Worm (Caenorhabditis elegans): ENCODE measurements around the gene gid-8.

The gid-8 gene

ce11 chrV:1456614-1457013 is 10.9 kb upstream of the gid-8 start:
- TF ChIP-seq nhr-67 (tag; optimal IDR thresholded peaks at IDR 0.05) (no peak), elt-2 (tag; optimal IDR thresholded peaks at IDR 0.05) (peak; percentile 82), skn-1 (tag; optimal IDR thresholded peaks at IDR 0.05) (no peak), lin-39 (tag; optimal IDR thresholded peaks at IDR 0.05) (no peak), nhr-23 (tag; optimal IDR thresholded peaks at IDR 0.05) (no peak), nhr-76 (tag; optimal IDR thresholded peaks at IDR 0.05) (no peak), lsy-12 (tag; optimal IDR thresholded peaks at IDR 0.05) (no peak), elt-3 (tag; optimal IDR thresholded peaks at IDR 0.05) (no peak), ceh-28 (tag; optimal IDR thresholded peaks at IDR 0.05) (peak; percentile 20), pha-4 (tag; optimal IDR thresholded peaks at IDR 0.05) (peak; percentile 64), nhr-12 (tag; optimal IDR thresholded peaks at IDR 0.05) (no peak), elt-1 (tag; optimal IDR thresholded peaks at IDR 0.05) (no peak), pqm-1 (tag; optimal IDR thresholded peaks at IDR 0.05) (peak; percentile 98), jun-1 (tag; optimal IDR thresholded peaks at IDR 0.05) (peak; percentile 72), fkh-2 (tag; optimal IDR thresholded peaks at IDR 0.05) (no peak), ceh-16 (tag; optimal IDR thresholded peaks at IDR 0.05) (no peak), tbx-2 (tag; optimal IDR thresholded peaks at IDR 0.05) (no peak), daf-12 (tag; optimal IDR thresholded peaks at IDR 0.05) (no peak)

ce11 chrV:1459374-1459926 is 8.1 kb upstream of the gid-8 start:
- TF ChIP-seq pqm-1 (tag; optimal IDR thresholded peaks at IDR 0.05) = peak; percentile 96
- TF ChIP-seq pha-4 (tag; optimal IDR thresholded peaks at IDR 0.05) = peak; percentile 67
- no peak for TF ChIP-seq daf-12 (tag; optimal IDR thresholded peaks at IDR 0.05)
- peak; percentile 64 for TF ChIP-seq jun-1 (tag; optimal IDR thresholded peaks at IDR 0.05)
- TF ChIP-seq fkh-2 (tag; optimal IDR thresholded peaks at IDR 0.05) = no peak
- TF ChIP-seq elt-2 (tag; optimal IDR thresholded peaks at IDR 0.05) = peak; percentile 85

DNA sequence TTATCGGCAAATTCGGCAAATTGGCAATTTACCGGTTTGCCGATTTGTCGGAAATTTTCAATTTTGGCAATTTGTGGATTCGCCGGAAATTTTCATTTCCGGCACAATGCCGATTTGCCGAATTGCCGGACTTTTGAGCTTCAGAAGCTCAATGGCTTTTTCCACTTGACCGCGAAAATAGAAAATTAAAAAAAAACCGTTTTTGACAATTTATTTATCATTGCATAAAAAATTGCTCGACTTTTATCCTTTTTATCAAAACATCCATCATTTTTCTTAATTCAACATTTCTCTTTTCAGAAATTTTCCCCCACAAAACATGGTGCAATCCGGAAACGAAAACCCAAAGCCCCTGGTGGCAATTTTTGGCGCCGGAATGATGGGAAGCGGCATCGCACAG is 7.5 kb upstream of the gid-8 start, which contains the start of gene hacd-1:
Gene hacd-1 (plus strand): TSS at position 301 of the 400 bp plus-strand sequence.
- no peak for TF ChIP-seq elt-2 (tag; optimal IDR thresholded peaks at IDR 0.05)
- no peak for TF ChIP-seq nhr-25 (tag; optimal IDR thresholded peaks at IDR 0.05)
- TF ChIP-seq aly-2 (tag; optimal IDR thresholded peaks at IDR 0.05) = no peak
- no peak for TF ChIP-seq ztf-4 (tag; optimal IDR thresholded peaks at IDR 0.05)
- TF ChIP-seq mdl-1 (tag; optimal IDR thresholded peaks at IDR 0.05) = no peak

- no peak for TF ChIP-seq hmg-11 (tag; optimal IDR thresholded peaks at IDR 0.05)
- no peak for TF ChIP-seq mml-1 (tag; optimal IDR thresholded peaks at IDR 0.05)
- peak; percentile 53 for TF ChIP-seq elt-2 (tag; optimal IDR thresholded peaks at IDR 0.05)
- TF ChIP-seq pqm-1 (tag; optimal IDR thresholded peaks at IDR 0.05) = peak; percentile 20
- no peak for TF ChIP-seq nhr-76 (tag; optimal IDR thresholded peaks at IDR 0.05)
- no peak for TF ChIP-seq ceh-16 (tag; optimal IDR thresholded peaks at IDR 0.05)
These were observed 3.0 kb upstream of the gid-8 start, which contains the start of the genes fpn-1.2 and pqn-54 for ce11 chrV:1464543-1465040. Gene fpn-1.2 (minus strand): TSS chrV:1464699. Gene pqn-54 (plus strand): TSS chrV:1464990.

ce11 chrV:1465932-1466331 is 1.6 kb upstream of the gid-8 start:
- TF ChIP-seq sea-2 (GFP tag; optimal IDR thresholded peaks at IDR 0.05) = no peak
- no peak for TF ChIP-seq nhr-237 (tag; optimal IDR thresholded peaks at IDR 0.05)
- no peak for TF ChIP-seq lin-15B (tag; optimal IDR thresholded peaks at IDR 0.05)
- no peak for TF ChIP-seq lin-39 (tag; optimal IDR thresholded peaks at IDR 0.05)
- TF ChIP-seq nfya-1 (tag; optimal IDR thresholded peaks at IDR 0.05; ENCODE audit: insufficient read depth) = no peak
- no peak for TF ChIP-seq skn-1 (tag; optimal IDR thresholded peaks at IDR 0.05)
- no peak for TF ChIP-seq egl-5 (tag; optimal IDR thresholded peaks at IDR 0.05)
- TF ChIP-seq fkh-10 (GFP tag; optimal IDR thresholded peaks at IDR 0.05) = no peak

DNA sequence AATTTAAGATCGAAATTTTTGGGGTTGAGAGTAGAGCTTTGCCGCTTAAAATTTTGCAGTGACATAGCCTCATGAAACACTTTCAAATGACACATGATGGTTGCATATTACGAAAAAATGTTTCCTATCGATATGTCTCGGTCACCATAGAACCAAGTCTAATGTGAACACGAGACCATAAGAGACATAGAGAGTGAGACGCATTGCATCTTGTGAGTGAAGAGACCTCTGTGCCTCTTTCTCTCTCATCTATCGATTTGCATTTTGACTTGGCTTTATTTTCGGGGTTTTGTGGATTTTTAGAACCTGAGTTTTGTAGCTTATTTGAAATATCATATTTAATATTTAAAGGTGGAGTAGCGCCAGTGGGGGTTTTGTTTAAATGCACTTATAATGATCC is 595 bp upstream of the gid-8 start:
- TF ChIP-seq hmg-11 (tag; optimal IDR thresholded peaks at IDR 0.05) (peak; percentile 41), ceh-28 (tag; optimal IDR thresholded peaks at IDR 0.05) (peak; percentile 28), pha-4 (tag; optimal IDR thresholded peaks at IDR 0.05) (peak; percentile 28), sea-2 (GFP tag; optimal IDR thresholded peaks at IDR 0.05) (no peak), unc-62 (GFP tag; optimal IDR thresholded peaks at IDR 0.05) (no peak), pqm-1 (tag; optimal IDR thresholded peaks at IDR 0.05) (no peak), fkh-2 (tag; optimal IDR thresholded peaks at IDR 0.05) (no peak), nfya-1 (tag; optimal IDR thresholded peaks at IDR 0.05; ENCODE audit: insufficient read depth) (peak; percentile 47), nhr-77 (tag; optimal IDR thresholded peaks at IDR 0.05) (no peak), ZK546.5 (tag; optimal IDR thresholded peaks at IDR 0.05) (no peak), fkh-10 (GFP tag; optimal IDR thresholded peaks at IDR 0.05) (no peak), elt-3 (tag; optimal IDR thresholded peaks at IDR 0.05) (no peak), elt-2 (tag; optimal IDR thresholded peaks at IDR 0.05) (peak; percentile 29), nhr-25 (tag; optimal IDR thresholded peaks at IDR 0.05) (no peak)

Measured in whole organism, L3 larva.